Worm (Caenorhabditis elegans): ENCODE measurements around the gene K09C4.4.

DNA sequence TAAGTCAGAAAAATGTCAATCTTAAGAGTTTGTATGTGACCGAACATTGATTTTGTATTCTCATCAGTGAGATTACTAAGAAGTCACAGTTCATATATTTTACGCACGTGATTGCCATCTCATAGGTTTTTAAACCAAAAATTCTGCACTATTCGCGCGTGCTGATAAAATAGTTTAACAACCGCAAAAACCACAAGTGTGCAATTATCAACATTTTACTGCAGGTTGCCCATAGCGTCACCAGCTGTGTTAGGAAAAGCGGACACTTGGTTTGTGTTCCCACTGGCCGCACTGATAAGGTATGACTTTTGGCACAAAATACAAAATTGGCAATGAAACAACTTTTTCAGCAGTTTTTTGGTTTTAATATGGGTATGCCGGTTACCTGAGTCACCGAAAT is 864 bp downstream of the K09C4.4 start:
- TF ChIP-seq snpc-4 (tag; optimal IDR thresholded peaks at IDR 0.05), result no peak
- no peak for TF ChIP-seq fkh-10 (GFP tag; optimal IDR thresholded peaks at IDR 0.05)
- no peak for TF ChIP-seq nhr-77 (tag; optimal IDR thresholded peaks at IDR 0.05)

All from whole organism, L3 larva.